Worm (Caenorhabditis elegans) whole organism, L3 larva: ENCODE data around the gene srm-4.

ENCODE experiments used
- R02D3.7 ChIP-seq: fragments of 150-350 bp; optimal IDR thresholded peaks from 2 replicates; lab custom pipeline; 2014; ENCODE audit warnings: missing biosample characterization, missing genetic modification characterization
- ZK546.5 ChIP-seq: sonication (generic microtip); optimal IDR thresholded peaks from 2 replicates; lab custom pipeline; 2017; ENCODE audit warnings: missing biosample characterization, missing genetic modification characterization
- aly-2 ChIP-seq: fragments of 150-350 bp; optimal IDR thresholded peaks from 2 replicates; lab custom pipeline; 2014; ENCODE audit warnings: missing biosample characterization, missing genetic modification characterization
- ama-1 ChIP-seq: fragments of 150-350 bp; optimal IDR thresholded peaks from 2 replicates; lab custom pipeline; 2018
- ceh-16 ChIP-seq: sonication (generic microtip); optimal IDR thresholded peaks from 2 replicates; lab custom pipeline; 2017; ENCODE audit warnings: missing biosample characterization, missing genetic modification characterization
- ceh-28 ChIP-seq: fragments of 150-350 bp; optimal IDR thresholded peaks from 2 replicates; lab custom pipeline; 2014; ENCODE audit warnings: missing biosample characterization, missing genetic modification reagents, missing genetic modification characterization
- ceh-82 ChIP-seq: fragments of 150-350 bp; optimal IDR thresholded peaks from 2 replicates; lab custom pipeline; 2014; ENCODE audit warnings: missing biosample characterization, missing genetic modification characterization
- ceh-9 ChIP-seq: sonication (generic microtip); optimal IDR thresholded peaks from 2 replicates; lab custom pipeline; 2018; ENCODE audit warnings: missing biosample characterization, missing genetic modification characterization
- daf-12 ChIP-seq: fragments of 150-350 bp; optimal IDR thresholded peaks from 2 replicates; lab custom pipeline; 2014; ENCODE audit warnings: missing biosample characterization, missing genetic modification reagents, missing genetic modification characterization
- egl-27 ChIP-seq: sonication (generic microtip); optimal IDR thresholded peaks from 4 replicates; lab custom pipeline; 2017; ENCODE audit warnings: missing biosample characterization, missing genetic modification reagents, missing genetic modification characterization
- egl-5 ChIP-seq: fragments of 150-350 bp; optimal IDR thresholded peaks from 2 replicates; lab custom pipeline; 2017; ENCODE audit warnings: missing biosample characterization, missing genetic modification reagents, missing genetic modification characterization, inconsistent platforms
- elt-1 ChIP-seq: fragments of 150-350 bp; optimal IDR thresholded peaks from 2 replicates; lab custom pipeline; 2014; ENCODE audit warnings: missing biosample characterization, missing genetic modification characterization
- eor-1 ChIP-seq, 2 experiments: fragments of 150-350 bp; optimal IDR thresholded peaks; 2 replicates each; lab custom pipeline; 2014 to 2018; ENCODE audit warnings: missing biosample characterization in 2 of 2, missing genetic modification characterization in 2 of 2
- fkh-10 ChIP-seq: sonication (generic microtip); optimal IDR thresholded peaks from 2 replicates; lab custom pipeline; 2017; ENCODE audit warnings: missing biosample characterization, missing genetic modification reagents, missing genetic modification characterization
- fos-1 ChIP-seq: fragments of 150-350 bp; optimal IDR thresholded peaks from 2 replicates; lab custom pipeline; 2014; ENCODE audit warnings: missing biosample characterization, missing genetic modification characterization
- hmg-11 ChIP-seq: sonication (generic microtip); optimal IDR thresholded peaks from 2 replicates; lab custom pipeline; 2016; ENCODE audit warnings: missing genetic modification characterization, missing compliant biosample characterization
- jun-1 ChIP-seq: fragments of 150-350 bp; optimal IDR thresholded peaks from 2 replicates; lab custom pipeline; 2014; ENCODE audit warnings: missing biosample characterization, missing genetic modification reagents, missing genetic modification characterization
- lsy-12 ChIP-seq: sonication (generic microtip); optimal IDR thresholded peaks from 2 replicates; lab custom pipeline; 2016; ENCODE audit warnings: mild to moderate bottlenecking, missing genetic modification characterization, missing compliant biosample characterization
- mdl-1 ChIP-seq: fragments of 150-350 bp; optimal IDR thresholded peaks from 2 replicates; lab custom pipeline; 2014; ENCODE audit warnings: missing biosample characterization, missing genetic modification characterization
- nfya-1 ChIP-seq: sonication (generic microtip); optimal IDR thresholded peaks from 2 replicates; lab custom pipeline; 2017; ENCODE audit warnings: missing genetic modification characterization, mild to moderate bottlenecking, missing compliant biosample characterization, antibody characterized with exemption, moderate library complexity; ENCODE audit not compliant: insufficient read depth
- nhr-12 ChIP-seq: fragments of 150-350 bp; optimal IDR thresholded peaks from 2 replicates; lab custom pipeline; 2014; ENCODE audit warnings: missing biosample characterization, missing genetic modification characterization
- nhr-23 ChIP-seq: fragments of 150-350 bp; optimal IDR thresholded peaks from 2 replicates; lab custom pipeline; 2014; ENCODE audit warnings: missing biosample characterization, missing genetic modification reagents, missing genetic modification characterization
- nhr-237 ChIP-seq: fragments of 150-350 bp; optimal IDR thresholded peaks from 2 replicates; lab custom pipeline; 2014; ENCODE audit warnings: missing biosample characterization, missing genetic modification characterization
- nhr-25 ChIP-seq: sonication (generic microtip); optimal IDR thresholded peaks from 2 replicates; lab custom pipeline; 2017; ENCODE audit warnings: missing biosample characterization, missing genetic modification characterization
- nhr-43 ChIP-seq: sonication (generic microtip); optimal IDR thresholded peaks from 2 replicates; lab custom pipeline; 2016; ENCODE audit warnings: mild to moderate bottlenecking, missing genetic modification characterization, missing compliant biosample characterization; ENCODE audit not compliant: poor library complexity, severe bottlenecking
- nhr-77 ChIP-seq: fragments of 150-350 bp; optimal IDR thresholded peaks from 2 replicates; lab custom pipeline; 2014; ENCODE audit warnings: missing biosample characterization, missing genetic modification characterization
- pha-4 ChIP-seq: fragments of 150-350 bp; optimal IDR thresholded peaks from 2 replicates; lab custom pipeline; 2014; ENCODE audit warnings: missing biosample characterization, missing genetic modification reagents, missing genetic modification characterization
- pqm-1 ChIP-seq: fragments of 150-350 bp; optimal IDR thresholded peaks from 2 replicates; lab custom pipeline; 2017; ENCODE audit warnings: missing biosample characterization, missing genetic modification characterization, inconsistent platforms
- sea-2 ChIP-seq: fragments of 150-350 bp; sonication (generic microtip); optimal IDR thresholded peaks from 4 replicates; lab custom pipeline; 2014; ENCODE audit warnings: missing biosample characterization, missing genetic modification reagents, missing genetic modification characterization
- tbx-2 ChIP-seq: sonication (generic microtip); optimal IDR thresholded peaks from 2 replicates; lab custom pipeline; 2016; ENCODE audit warnings: mild to moderate bottlenecking, missing genetic modification characterization, missing compliant biosample characterization
- unc-39 ChIP-seq: sonication (generic microtip); optimal IDR thresholded peaks from 4 replicates; lab custom pipeline; 2017; ENCODE audit warnings: missing biosample characterization, missing genetic modification characterization
- unc-62 ChIP-seq: fragments of 150-350 bp; sonication (generic microtip); optimal IDR thresholded peaks from 4 replicates; lab custom pipeline; 2014; ENCODE audit warnings: missing biosample characterization, missing genetic modification reagents, missing genetic modification characterization
- zag-1 ChIP-seq: fragments of 150-350 bp; optimal IDR thresholded peaks from 2 replicates; lab custom pipeline; 2014; ENCODE audit warnings: missing biosample characterization, missing genetic modification characterization
- ztf-4 ChIP-seq: fragments of 150-350 bp; optimal IDR thresholded peaks from 2 replicates; lab custom pipeline; 2014; ENCODE audit warnings: missing biosample characterization, missing genetic modification characterization

srm-4 gene

DNA sequence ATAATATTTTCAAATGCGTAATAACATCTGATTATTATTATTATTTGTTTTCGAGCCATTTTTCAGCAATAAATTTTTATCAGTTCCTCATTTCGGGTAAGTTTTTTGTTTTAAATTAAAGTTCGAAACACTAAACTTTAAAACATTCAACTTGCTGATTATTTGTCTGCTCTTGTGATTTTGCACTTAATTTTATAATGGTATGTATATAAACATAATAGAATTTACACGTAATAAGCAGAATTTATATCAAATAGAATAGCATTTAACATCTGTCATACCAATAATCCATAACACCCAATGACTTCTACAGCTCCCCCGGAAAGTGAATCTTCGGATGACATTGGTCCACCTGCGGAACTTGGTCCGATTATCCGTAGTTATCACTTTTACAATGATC is at the start of gene srm-4:
TSS of gene srm-4 (plus strand) at position 301 of the 400 bp plus-strand sequence.
- no peak for TF ChIP-seq ceh-28 (tag; lab: Kevin White, UChicago)
- no peak for TF ChIP-seq ceh-16 (tag; lab: Kevin White, UChicago)
- no peak for TF ChIP-seq tbx-2 (tag; lab: Kevin White, UChicago)
- TF ChIP-seq hmg-11 (tag; lab: Kevin White, UChicago) = no peak
- no peak for TF ChIP-seq jun-1 (tag; lab: Kevin White, UChicago)
- no peak for TF ChIP-seq nhr-25 (tag; lab: Kevin White, UChicago)
- TF ChIP-seq mdl-1 (tag; lab: Kevin White, UChicago) = no peak
- TF ChIP-seq nhr-237 (tag; lab: Kevin White, UChicago) = no peak
- no peak for TF ChIP-seq sea-2 (GFP tag; lab: Kevin White, UChicago)
- TF ChIP-seq unc-62 = no peak
- TF ChIP-seq ztf-4 (tag; lab: Kevin White, UChicago) = no peak
- no peak for TF ChIP-seq nhr-43 (tag; lab: Kevin White, UChicago)
- TF ChIP-seq fkh-10 (GFP tag; lab: Kevin White, UChicago) = no peak

DNA sequence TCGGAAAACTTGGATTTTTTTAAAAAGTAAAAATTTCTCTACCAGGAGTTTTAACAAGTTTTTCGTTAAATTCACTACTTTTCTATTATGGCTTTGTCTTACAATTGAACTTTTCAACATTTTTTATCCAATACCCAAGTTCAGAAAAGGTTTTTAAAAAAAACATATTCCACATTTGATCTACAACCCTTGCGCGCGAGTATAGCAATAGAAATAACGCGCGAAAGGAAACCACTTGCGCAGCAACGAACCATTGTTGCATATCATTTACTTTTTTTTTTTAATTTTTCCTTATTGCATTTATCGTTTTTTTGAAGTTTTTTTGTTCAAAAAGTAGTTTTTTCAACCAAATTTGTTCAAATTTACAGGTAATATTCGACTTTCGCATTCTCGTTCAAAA is 47.4 kb upstream of the srm-4 start, which contains the start of gene F40G12.11:
TSS of gene F40G12.11 (plus strand) at position 369 of the 400 bp plus-strand sequence.
- TF ChIP-seq fos-1 (tag; lab: Kevin White, UChicago) (no peak), unc-39 (tag; lab: Kevin White, UChicago) (no peak), nhr-12 (no peak), nhr-43 (tag; lab: Kevin White, UChicago) (no peak), egl-5 (tag; lab: Kevin White, UChicago) (no peak)
- TF ChIP-seq, all 47 proteins: peak for 0

DNA sequence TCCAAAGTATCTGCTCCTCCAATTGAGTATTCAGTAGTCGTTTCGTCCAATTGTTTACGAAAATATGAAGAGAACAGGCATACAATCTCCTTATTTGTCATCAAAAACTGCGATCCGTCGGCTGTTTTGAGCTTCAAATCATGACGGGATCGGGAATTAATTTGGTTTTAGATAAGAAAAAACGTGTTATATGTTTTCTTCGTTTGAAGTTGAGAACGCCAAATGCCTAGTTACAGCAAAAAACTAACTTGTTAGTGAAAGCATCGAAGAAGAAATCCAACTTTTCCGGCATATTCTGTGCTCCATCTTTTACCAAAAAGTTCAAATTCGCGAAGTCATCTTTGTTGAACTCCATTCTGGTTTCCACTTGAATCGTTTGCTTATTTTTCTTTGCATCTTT is 43.9 kb upstream of the srm-4 start, which contains the start of gene F14D7.1:
TSS of gene F14D7.1 (minus strand) at position 101 of the 400 bp plus-strand sequence.
- TF ChIP-seq ama-1 (no peak), ceh-82 (tag; lab: Kevin White, UChicago) (no peak), ceh-9 (tag; lab: Kevin White, UChicago) (no peak), daf-12 (tag; lab: Kevin White, UChicago) (no peak), mdl-1 (tag; lab: Kevin White, UChicago) (no peak), unc-39 (tag; lab: Kevin White, UChicago) (no peak), sea-2 (GFP tag; lab: Kevin White, UChicago) (no peak), nfya-1 (tag; lab: Kevin White, UChicago) (no peak), ceh-28 (tag; lab: Kevin White, UChicago) (no peak), nhr-12 (no peak)

DNA sequence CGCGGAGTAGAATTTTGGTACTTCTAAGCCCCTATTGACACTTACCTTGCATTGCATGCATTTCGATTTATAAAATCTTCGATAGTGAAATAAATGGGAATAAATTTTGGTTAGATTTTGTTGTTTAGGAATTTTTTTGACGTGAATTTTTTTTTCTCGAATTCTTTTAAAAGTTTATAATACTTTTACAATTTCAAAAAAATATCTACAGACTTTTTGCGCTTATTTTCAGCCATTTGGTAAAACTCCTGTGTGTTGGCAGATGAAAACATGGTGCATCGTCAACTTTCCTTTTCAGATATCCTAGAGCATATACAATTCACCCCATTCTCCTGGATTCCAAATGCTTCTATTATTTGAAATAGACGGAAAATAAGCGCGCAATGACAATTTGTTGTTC is 42.6 kb upstream of the srm-4 start, which contains the start of gene F14D7.18:
TSS of gene F14D7.18 (minus strand) at position 101 of the 400 bp plus-strand sequence.
- TF ChIP-seq aly-2 (tag; lab: Kevin White, UChicago) (no peak), mdl-1 (tag; lab: Kevin White, UChicago) (no peak), nhr-23 (tag; lab: Kevin White, UChicago) (no peak), elt-1 (tag; lab: Kevin White, UChicago) (no peak), tbx-2 (tag; lab: Kevin White, UChicago) (no peak), nfya-1 (tag; lab: Kevin White, UChicago) (no peak), daf-12 (tag; lab: Kevin White, UChicago) (no peak), lsy-12 (tag; lab: Kevin White, UChicago) (no peak), nhr-25 (tag; lab: Kevin White, UChicago) (no peak), jun-1 (tag; lab: Kevin White, UChicago) (no peak), ZK546.5 (tag; lab: Kevin White, UChicago) (no peak), R02D3.7 (no peak), ceh-16 (tag; lab: Kevin White, UChicago) (no peak), pha-4 (tag; lab: Kevin White, UChicago) (no peak), zag-1 (tag; lab: Kevin White, UChicago) (no peak)

DNA sequence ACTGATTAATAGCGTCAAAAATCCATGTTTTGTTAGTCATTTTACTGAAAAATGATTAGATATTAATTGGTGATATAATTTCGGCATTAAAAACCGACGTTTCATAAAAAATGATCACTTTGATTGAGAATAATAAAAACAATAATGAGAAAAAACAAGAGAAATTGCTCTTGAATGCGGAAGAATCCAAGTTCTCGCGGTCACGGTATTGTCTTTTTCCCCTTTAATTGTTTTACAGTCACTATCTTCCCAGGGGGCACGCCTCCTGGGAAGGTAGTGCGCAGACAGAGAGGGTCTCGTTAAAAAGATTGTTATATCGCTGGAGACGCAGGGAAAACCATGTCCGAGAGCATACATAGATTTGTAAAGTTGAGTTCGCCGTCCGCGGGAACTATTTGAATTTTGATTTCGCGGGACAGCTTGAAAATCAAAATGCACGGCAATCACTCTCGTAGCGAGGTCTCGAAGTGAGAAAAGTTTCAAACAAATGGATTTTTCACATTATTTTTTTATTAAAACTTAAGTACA is 39.5 kb upstream of the srm-4 start, which contains the start of gene F14D7.2:
TSS of gene F14D7.2 (minus strand) at position 51 of the 528 bp plus-strand sequence.
- TF ChIP-seq nhr-77 (tag; lab: Kevin White, UChicago) (no peak), eor-1 (tag; optimal IDR thresholded peaks at IDR 0.05; lab: Kevin White, UChicago) (no peak), pqm-1 (tag; lab: Kevin White, UChicago) (no peak), ceh-28 (tag; lab: Kevin White, UChicago) (no peak), elt-1 (tag; lab: Kevin White, UChicago) (no peak), ZK546.5 (tag; lab: Kevin White, UChicago) (no peak), egl-27 (no peak)
